Worm (Caenorhabditis elegans) whole organism, L1 larva: ENCODE results near the gene air-1.

Source experiments
- aly-2 ChIP-seq: fragments of 150-350 bp; optimal IDR thresholded peaks from 2 replicates; lab custom pipeline; 2014; ENCODE audit warnings: missing biosample characterization, missing genetic modification characterization
- ceh-82 ChIP-seq, 3 experiments: fragments of 150-350 bp in 1 of 3; sonication (generic microtip) in 2 of 3; optimal IDR thresholded peaks; 2 replicates each; lab custom pipeline; 2014 to 2017; ENCODE audit warnings: missing biosample characterization in 3 of 3, missing genetic modification characterization in 3 of 3
- isw-1 ChIP-seq: fragments of 200-800 bp; sonication (Bioruptor generic); IDR thresholded peaks from 2 replicates; pipeline ENCODE4 v1.3.6; 2022; ENCODE audit warnings: missing genetic modification characterization, missing compliant biosample characterization
- lin-39 ChIP-seq: fragments of 150-350 bp; optimal IDR thresholded peaks from 2 replicates; lab custom pipeline; 2014; ENCODE audit warnings: missing biosample characterization, missing genetic modification reagents, missing genetic modification characterization
- lsy-2 ChIP-seq, 2 experiments: fragments of 150-350 bp; optimal IDR thresholded peaks; 2 replicates each; lab custom pipeline; 2014; ENCODE audit warnings: missing biosample characterization in 2 of 2, missing genetic modification characterization in 2 of 2
- mdl-1 ChIP-seq, 2 experiments: fragments of 150-350 bp; optimal IDR thresholded peaks; 2 replicates each; lab custom pipeline; 2014 to 2017; ENCODE audit warnings: missing biosample characterization in 2 of 2, missing genetic modification characterization in 2 of 2, inconsistent platforms in 1 of 2
- nhr-237 ChIP-seq: fragments of 150-350 bp; optimal IDR thresholded peaks from 2 replicates; lab custom pipeline; 2014; ENCODE audit warnings: missing biosample characterization, missing genetic modification characterization
- nhr-76 ChIP-seq: sonication (generic microtip); optimal IDR thresholded peaks from 2 replicates; lab custom pipeline; 2017; ENCODE audit warnings: missing biosample characterization, missing genetic modification characterization
- snu-23 ChIP-seq: sonication (generic microtip); optimal IDR thresholded peaks from 2 replicates; lab custom pipeline; 2016; ENCODE audit warnings: missing genetic modification characterization, missing compliant biosample characterization
- sptf-1 ChIP-seq: fragments of 150-350 bp; optimal IDR thresholded peaks from 2 replicates; lab custom pipeline; 2014; ENCODE audit warnings: missing biosample characterization, missing genetic modification characterization
- xbp-1 ChIP-seq: sonication (generic microtip); optimal IDR thresholded peaks from 2 replicates; lab custom pipeline; 2016; ENCODE audit warnings: missing genetic modification characterization, missing compliant biosample characterization
- ztf-4 ChIP-seq: fragments of 150-350 bp; optimal IDR thresholded peaks from 2 replicates; lab custom pipeline; 2014; ENCODE audit warnings: missing biosample characterization, missing genetic modification characterization

- TF ChIP-seq aly-2 (no peak), mdl-1 (tag; optimal IDR thresholded peaks at IDR 0.05; lab: Kevin White, UChicago) (no peak), lin-39 (tag; lab: Kevin White, UChicago) (no peak), snu-23 (GFP tag; lab: Kevin White, UChicago) (no peak), ztf-4 (tag; lab: Kevin White, UChicago) (no peak), lsy-2 (tag; optimal IDR thresholded peaks at IDR 0.05; lab: Kevin White, UChicago) (no peak), isw-1 (GFP tag; lab: Robert Waterston, UW) (no peak), nhr-237 (tag; lab: Kevin White, UChicago) (no peak), xbp-1 (tag; lab: Kevin White, UChicago) (no peak), nhr-76 (tag; lab: Kevin White, UChicago) (no peak), sptf-1 (tag; lab: Kevin White, UChicago) (no peak), ceh-82 (tag; optimal IDR thresholded peaks at IDR 0.05; lab: Kevin White, UChicago) (no peak)
These were observed 21.5 kb downstream of the air-1 start, which contains the start of gene C16D9.4 for ce11 chrV:8242798-8243197.
